Worm (Caenorhabditis elegans): ENCODE data around the gene col-166.

The col-166 gene

ce11 chrX:6250272-6250752 is 29.5 kb upstream of the col-166 start (continued):
- TF ChIP-seq mdt-29 (GFP tag; IDR thresholded peaks at IDR 0.05) (no peak), set-16 (GFP tag; IDR thresholded peaks at IDR 0.05) (0 out of 2 replicates have a peak, but pooled peaks have one; percentile 8), lin-39 (tag; optimal IDR thresholded peaks at IDR 0.05) (no peak), aly-2 (tag; optimal IDR thresholded peaks at IDR 0.05) (no peak), unc-39 (tag; optimal IDR thresholded peaks at IDR 0.05) (no peak), mep-1 (tag; optimal IDR thresholded peaks at IDR 0.05) (peak; percentile 75), nhr-25 (tag; optimal IDR thresholded peaks at IDR 0.05; ENCODE audit: borderline replicate concordance, insufficient read depth) (peak; percentile 23), rbr-2 (tag; optimal IDR thresholded peaks at IDR 0.05) (peak; percentile 26)

- TF ChIP-seq pqm-1 (tag; optimal IDR thresholded peaks at IDR 0.05) (no peak), ces-1 (GFP tag; optimal IDR thresholded peaks at IDR 0.05) (peak; percentile 89), ZK337.2 (GFP tag; IDR thresholded peaks at IDR 0.05) (peak; percentile 68; the same call in 1 of the 2 replicates), fkh-10 (GFP tag; optimal IDR thresholded peaks at IDR 0.05) (peak; percentile 72), ctbp-1 (GFP tag; IDR thresholded peaks at IDR 0.05) (peak; percentile 67; the same call in 1 of the 2 replicates), hmg-1.1 (GFP tag; IDR thresholded peaks at IDR 0.05) (0 out of 2 replicates have a peak, but pooled peaks have one; percentile 13)
These were observed 28.9 kb upstream of the col-166 start for ce11 chrX:6250866-6251265.

- TF ChIP-seq unc-39 (tag; optimal IDR thresholded peaks at IDR 0.05) (no peak), ZK337.2 (GFP tag; IDR thresholded peaks at IDR 0.05) (no peak), aha-1 (tag) (peak; percentile 97), vab-7 (GFP tag; IDR thresholded peaks at IDR 0.05) (no peak)
These were observed 28.5 kb upstream of the col-166 start for ce11 chrX:6251321-6251720.

ce11 chrX:6251947-6252617 is 27.7 kb upstream of the col-166 start:
- no peak for TF ChIP-seq dpl-1 (GFP tag; optimal IDR thresholded peaks at IDR 0.05)
- peak; percentile 7 for TF ChIP-seq hlh-30 (tag; optimal IDR thresholded peaks at IDR 0.05; ENCODE audit: insufficient read depth)
- no peak for TF ChIP-seq Y105C5A.15 (GFP tag; IDR thresholded peaks at IDR 0.05)
- peak; percentile 57; the same call in 1 of the 2 replicates for TF ChIP-seq pha-4 (GFP tag; IDR thresholded peaks at IDR 0.05)
- no peak for TF ChIP-seq pha-4 (tag; optimal IDR thresholded peaks at IDR 0.05)
- peak; percentile 31 for TF ChIP-seq sdz-12 (GFP tag; optimal IDR thresholded peaks at IDR 0.05)
- no peak for TF ChIP-seq unc-39 (tag; optimal IDR thresholded peaks at IDR 0.05)
- no peak for TF ChIP-seq daf-8 (GFP tag; IDR thresholded peaks at IDR 0.05)
- no peak for TF ChIP-seq dmd-9 (GFP tag; IDR thresholded peaks at IDR 0.05)
- no peak for TF ChIP-seq ces-1 (GFP tag; optimal IDR thresholded peaks at IDR 0.05)
- no peak for TF ChIP-seq spr-3 (GFP tag; optimal IDR thresholded peaks at IDR 0.05)
- TF ChIP-seq duxl-1 (tag; optimal IDR thresholded peaks at IDR 0.05; ENCODE audit: poor library complexity): no peak
- TF ChIP-seq dmd-6 (GFP tag; IDR thresholded peaks at IDR 0.05): peak; percentile 63
- peak; percentile 46 for TF ChIP-seq nhr-28 (tag; optimal IDR thresholded peaks at IDR 0.05)
- no peak for TF ChIP-seq zip-11 (GFP tag; IDR thresholded peaks at IDR 0.05)
- TF ChIP-seq madf-5 (GFP tag; IDR thresholded peaks at IDR 0.05): no peak
- TF ChIP-seq spr-1 (tag; optimal IDR thresholded peaks at IDR 0.05): no peak
- TF ChIP-seq nhr-111 (GFP tag; optimal IDR thresholded peaks at IDR 0.05): no peak
- TF ChIP-seq F37D6.2 (tag; optimal IDR thresholded peaks at IDR 0.05): no peak
- peak; percentile 37 for TF ChIP-seq rbr-2 (tag; optimal IDR thresholded peaks at IDR 0.05)
- TF ChIP-seq egl-27 (tag; optimal IDR thresholded peaks at IDR 0.05): no peak
- TF ChIP-seq hif-1 (tag; optimal IDR thresholded peaks at IDR 0.05): peak in 1 of 2 experiments; percentile 36
- no peak for TF ChIP-seq arid-1 (GFP tag; conservative IDR thresholded peaks at IDR 0.05)
- no peak for TF ChIP-seq skn-1 (tag; optimal IDR thresholded peaks at IDR 0.05)
- TF ChIP-seq mdl-1 (tag; optimal IDR thresholded peaks at IDR 0.05): peak; percentile 30 to 31
- TF ChIP-seq ZK337.2 (GFP tag; IDR thresholded peaks at IDR 0.05): no peak
- TF ChIP-seq zip-2 (tag; optimal IDR thresholded peaks at IDR 0.05): no peak
- TF ChIP-seq ceh-28 (tag; optimal IDR thresholded peaks at IDR 0.05): no peak
- no peak for TF ChIP-seq snpc-4 (tag; optimal IDR thresholded peaks at IDR 0.05)
- TF ChIP-seq vab-7 (GFP tag; IDR thresholded peaks at IDR 0.05): no peak
- TF ChIP-seq F49E8.2 (tag; optimal IDR thresholded peaks at IDR 0.05; ENCODE audit: borderline replicate concordance): no peak
- 0 out of 2 replicates have a peak, but pooled peaks have one; percentile 2 for TF ChIP-seq mxl-2 (GFP tag; conservative IDR thresholded peaks at IDR 0.05)
